Fruit fly (Drosophila melanogaster) whole organism, pupa: ENCODE data around the gene Jon74E.

Experiments used
- Pif1A ChIP-seq: fragments of 200-800 bp; sonication (Bioruptor generic); optimal IDR thresholded peaks from 3 replicates; lab custom pipeline; 2016; ENCODE audit warnings: missing biosample characterization, missing genetic modification characterization
- gl ChIP-seq: fragments of 200-800 bp; sonication (Bioruptor generic); optimal IDR thresholded peaks from 2 replicates; lab custom pipeline; 2018; ENCODE audit warnings: missing biosample characterization, mild to moderate bottlenecking, missing genetic modification characterization

dm6 chr3L:17563536-17564257, 14.8 kb upstream of the Jon74E start:
- no peak for TF ChIP-seq Pif1A (GFP tag; lab: Kevin White, UChicago)
- TF ChIP-seq gl (tag; lab: Kevin White, UChicago) = peak; percentile 39
